Worm (Caenorhabditis elegans) whole organism, L2 larva: ENCODE measurements around the gene hlh-28.
A peak's percentile ranks its signal among the peaks of the same experiment; 100 is the strongest.
"Not testable (repeated sequence)": the region's sequence is repeated elsewhere in the genome, so short reads cannot be mapped to it uniquely, and the experiment has no call there.

Experiments
- C34F6.9 ChIP-seq: fragments of 150-350 bp; optimal IDR thresholded peaks from 2 replicates; lab custom pipeline; 2014; ENCODE audit warnings: missing biosample characterization, missing genetic modification characterization
- F13H6.1 ChIP-seq: sonication (generic microtip); optimal IDR thresholded peaks from 2 replicates; lab custom pipeline; 2016; ENCODE audit warnings: missing genetic modification characterization, missing compliant biosample characterization
- R02D3.7 ChIP-seq: fragments of 150-350 bp; optimal IDR thresholded peaks from 2 replicates; lab custom pipeline; 2014; ENCODE audit warnings: missing biosample characterization, missing genetic modification characterization
- Y55F3AM.14 ChIP-seq: fragments of 200-800 bp; sonication (Bioruptor generic); optimal IDR thresholded peaks from 2 replicates; lab custom pipeline; 2018; ENCODE audit warnings: mild to moderate bottlenecking, missing genetic modification characterization, missing compliant biosample characterization
- ZK546.5 ChIP-seq: sonication (generic microtip); optimal IDR thresholded peaks from 2 replicates; lab custom pipeline; 2017; ENCODE audit warnings: missing biosample characterization, missing genetic modification characterization
- alr-1 ChIP-seq: fragments of 150-350 bp; optimal IDR thresholded peaks from 2 replicates; lab custom pipeline; 2014; ENCODE audit warnings: missing biosample characterization, missing genetic modification characterization
- aly-2 ChIP-seq: fragments of 150-350 bp; optimal IDR thresholded peaks from 2 replicates; lab custom pipeline; 2014; ENCODE audit warnings: missing biosample characterization, missing genetic modification characterization
- ama-1 ChIP-seq: fragments of 150-350 bp; optimal IDR thresholded peaks from 2 replicates; lab custom pipeline; 2018; ENCODE audit warnings: inconsistent platforms
- blmp-1 ChIP-seq: sonication (generic microtip); optimal IDR thresholded peaks from 2 replicates; lab custom pipeline; 2017; ENCODE audit warnings: missing genetic modification characterization, mild to moderate bottlenecking, missing compliant biosample characterization, antibody characterized with exemption, moderate library complexity; ENCODE audit not compliant: insufficient read depth
- ceh-16 ChIP-seq: fragments of 150-350 bp; optimal IDR thresholded peaks from 2 replicates; lab custom pipeline; 2014; ENCODE audit warnings: missing biosample characterization, missing genetic modification characterization
- ceh-82 ChIP-seq: fragments of 150-350 bp; optimal IDR thresholded peaks from 2 replicates; lab custom pipeline; 2014; ENCODE audit warnings: missing biosample characterization, missing genetic modification characterization
- crh-2 ChIP-seq: sonication (generic microtip); optimal IDR thresholded peaks from 2 replicates; lab custom pipeline; 2017; ENCODE audit warnings: missing biosample characterization, missing genetic modification characterization
- dmd-4 ChIP-seq: sonication (generic microtip); optimal IDR thresholded peaks from 2 replicates; lab custom pipeline; 2017; ENCODE audit warnings: missing biosample characterization, missing genetic modification characterization
- egl-27 ChIP-seq: sonication (generic microtip); optimal IDR thresholded peaks from 3 replicates; lab custom pipeline; 2017; ENCODE audit warnings: missing biosample characterization, missing genetic modification reagents, missing genetic modification characterization
- elt-3 ChIP-seq: sonication (generic microtip); optimal IDR thresholded peaks from 2 replicates; lab custom pipeline; 2017; ENCODE audit warnings: missing biosample characterization, missing genetic modification characterization
- fos-1 ChIP-seq: fragments of 150-350 bp; optimal IDR thresholded peaks from 2 replicates; lab custom pipeline; 2014; ENCODE audit warnings: missing biosample characterization, missing genetic modification characterization
- gmeb-1 ChIP-seq: fragments of 150-350 bp; optimal IDR thresholded peaks from 2 replicates; lab custom pipeline; 2014; ENCODE audit warnings: missing biosample characterization, missing genetic modification characterization
- lin-11 ChIP-seq: fragments of 150-350 bp; sonication (generic microtip); optimal IDR thresholded peaks from 2 replicates; lab custom pipeline; 2014; ENCODE audit warnings: missing biosample characterization, missing genetic modification characterization, inconsistent platforms, mixed read lengths
- lin-13 ChIP-seq: fragments of 150-350 bp; optimal IDR thresholded peaks from 2 replicates; lab custom pipeline; 2014; ENCODE audit warnings: missing biosample characterization, missing genetic modification reagents, missing genetic modification characterization
- lin-39 ChIP-seq: fragments of 150-350 bp; optimal IDR thresholded peaks from 2 replicates; lab custom pipeline; 2014; ENCODE audit warnings: missing biosample characterization, missing genetic modification reagents, missing genetic modification characterization
- lsy-2 ChIP-seq, 2 experiments: fragments of 150-350 bp in 1 of 2; sonication (generic microtip) in 1 of 2; optimal IDR thresholded peaks; 2 replicates each; lab custom pipeline; 2014 to 2017; ENCODE audit warnings: missing biosample characterization in 2 of 2, missing genetic modification characterization in 2 of 2
- mab-5 ChIP-seq: fragments of 150-350 bp; optimal IDR thresholded peaks from 2 replicates; lab custom pipeline; 2014; ENCODE audit warnings: missing biosample characterization, missing genetic modification characterization
- mbf-1 ChIP-seq: sonication (generic microtip); optimal IDR thresholded peaks from 2 replicates; lab custom pipeline; 2017; ENCODE audit warnings: missing biosample characterization, missing genetic modification characterization
- nhr-11 ChIP-seq: fragments of 150-350 bp; optimal IDR thresholded peaks from 2 replicates; lab custom pipeline; 2014; ENCODE audit warnings: missing biosample characterization, missing genetic modification characterization
- nhr-129 ChIP-seq: fragments of 150-350 bp; optimal IDR thresholded peaks from 2 replicates; lab custom pipeline; 2014; ENCODE audit warnings: missing biosample characterization, missing genetic modification characterization
- nhr-21 ChIP-seq: fragments of 150-350 bp; optimal IDR thresholded peaks from 2 replicates; lab custom pipeline; 2014; ENCODE audit warnings: missing biosample characterization, missing genetic modification characterization
- nhr-23 ChIP-seq: fragments of 150-350 bp; optimal IDR thresholded peaks from 2 replicates; lab custom pipeline; 2014; ENCODE audit warnings: missing biosample characterization, missing genetic modification reagents, missing genetic modification characterization
- nhr-237 ChIP-seq: fragments of 150-350 bp; optimal IDR thresholded peaks from 2 replicates; lab custom pipeline; 2014; ENCODE audit warnings: missing biosample characterization, missing genetic modification characterization
- nhr-25 ChIP-seq: fragments of 150-350 bp; sonication (generic microtip); optimal IDR thresholded peaks from 3 replicates; lab custom pipeline; 2014; ENCODE audit warnings: missing biosample characterization, missing genetic modification characterization
- nhr-6 ChIP-seq: fragments of 150-350 bp; optimal IDR thresholded peaks from 2 replicates; lab custom pipeline; 2014; ENCODE audit warnings: missing biosample characterization, missing genetic modification characterization
- nhr-77 ChIP-seq: fragments of 150-350 bp; optimal IDR thresholded peaks from 2 replicates; lab custom pipeline; 2014; ENCODE audit warnings: missing biosample characterization, missing genetic modification characterization
- peb-1 ChIP-seq: fragments of 150-350 bp; optimal IDR thresholded peaks from 2 replicates; lab custom pipeline; 2014; ENCODE audit warnings: missing biosample characterization, missing genetic modification characterization
- sem-4 ChIP-seq: fragments of 150-350 bp; optimal IDR thresholded peaks from 2 replicates; lab custom pipeline; 2014; ENCODE audit warnings: missing biosample characterization, missing genetic modification reagents, missing genetic modification characterization
- skn-1 ChIP-seq: sonication (generic microtip); optimal IDR thresholded peaks from 2 replicates; lab custom pipeline; 2017; ENCODE audit warnings: missing biosample characterization, missing genetic modification characterization
- sma-3 ChIP-seq: sonication (generic microtip); optimal IDR thresholded peaks from 2 replicates; lab custom pipeline; 2016; ENCODE audit warnings: missing genetic modification reagents, missing genetic modification characterization, missing compliant biosample characterization
- sma-9 ChIP-seq, 2 experiments: fragments of 150-350 bp in 1 of 2; sonication (generic microtip) in 1 of 2; optimal IDR thresholded peaks; 2 replicates each; lab custom pipeline; 2014 to 2016; ENCODE audit warnings: missing genetic modification characterization in 2 of 2, mild to moderate bottlenecking in 1 of 2, missing biosample characterization in 1 of 2, missing compliant biosample characterization in 1 of 2, missing genetic modification reagents in 1 of 2, moderate library complexity in 1 of 2
- snpc-4 ChIP-seq: fragments of 150-350 bp; optimal IDR thresholded peaks from 2 replicates; lab custom pipeline; 2014; ENCODE audit warnings: missing biosample characterization, missing genetic modification characterization
- unc-55 ChIP-seq: fragments of 150-350 bp; sonication (generic microtip); optimal IDR thresholded peaks from 3 replicates; lab custom pipeline; 2014; ENCODE audit warnings: missing biosample characterization, missing genetic modification reagents, missing genetic modification characterization
- unc-62 ChIP-seq: fragments of 150-350 bp; optimal IDR thresholded peaks from 2 replicates; lab custom pipeline; 2014; ENCODE audit warnings: missing biosample characterization, missing genetic modification reagents, missing genetic modification characterization
- zag-1 ChIP-seq: fragments of 150-350 bp; optimal IDR thresholded peaks from 2 replicates; lab custom pipeline; 2014; ENCODE audit warnings: missing biosample characterization, missing genetic modification characterization
- ztf-1 ChIP-seq: fragments of 200-800 bp; sonication (Bioruptor generic); conservative IDR thresholded peaks from 2 replicates; pipeline ENCODE4 v1.3.6; 2022; ENCODE audit warnings: missing genetic modification characterization, missing compliant biosample characterization
- ztf-11 ChIP-seq: sonication (generic microtip); optimal IDR thresholded peaks from 2 replicates; lab custom pipeline; 2017; ENCODE audit warnings: missing biosample characterization, missing genetic modification characterization
- ztf-4 ChIP-seq: fragments of 150-350 bp; optimal IDR thresholded peaks from 2 replicates; lab custom pipeline; 2014; ENCODE audit warnings: missing biosample characterization, missing genetic modification characterization

Gene hlh-28

DNA sequence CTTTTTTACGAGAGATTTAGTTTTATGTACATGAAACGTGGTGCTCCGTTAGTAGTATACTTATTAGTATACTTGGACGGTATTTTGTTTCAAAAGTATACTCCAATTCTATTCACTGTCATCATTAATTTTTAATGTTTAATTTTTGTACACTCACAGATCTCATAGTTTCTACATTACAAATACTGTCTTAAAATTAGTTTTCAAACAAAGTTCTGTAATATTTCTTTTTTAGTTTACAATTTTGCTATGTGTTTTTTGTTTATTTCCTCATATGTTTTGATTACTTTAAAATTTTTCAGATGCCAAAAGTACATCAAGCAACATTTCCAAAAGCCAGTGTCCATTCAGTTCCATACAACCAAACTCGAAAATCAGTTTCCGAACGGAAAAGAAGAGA, at the start of gene hlh-28:
Gene hlh-28, plus strand, starts transcription at position 301 of the 400 bp plus-strand sequence.
- TF ChIP-seq ama-1; aly-2; ceh-16 (tag; lab: Kevin White, UChicago): not testable (repeated sequence)
- TF ChIP-seq, all 48 proteins: peak for 0; not testable (repeated sequence) for 48

DNA sequence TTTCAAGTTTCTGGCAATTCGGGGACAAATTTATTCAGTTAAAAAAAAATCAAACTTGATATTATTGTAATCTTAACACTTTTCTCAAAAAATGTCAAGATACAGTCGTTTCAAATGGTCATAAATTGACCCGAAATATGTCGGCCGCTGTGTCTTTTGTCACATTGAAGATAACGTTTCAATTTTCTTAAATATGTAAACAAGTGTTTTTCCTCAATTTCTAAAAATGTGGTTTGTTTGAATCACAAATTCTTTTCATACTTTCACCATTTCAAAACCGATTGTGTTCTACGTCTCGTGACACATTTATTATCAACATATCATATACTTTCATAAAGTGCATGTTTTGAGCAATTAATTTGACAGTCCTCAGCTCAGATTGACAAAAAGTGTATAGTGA, 48.6 kb upstream of the hlh-28 start:
- no peak for TF ChIP-seq peb-1
- peak; percentile 41 for TF ChIP-seq sma-9 (GFP tag; optimal IDR thresholded peaks at IDR 0.05; lab: Kevin White, UChicago)
- no peak for TF ChIP-seq sma-9 (tag; optimal IDR thresholded peaks at IDR 0.05; lab: Kevin White, UChicago)

- TF ChIP-seq sma-3 (GFP tag; lab: Kevin White, UChicago) (no peak), unc-62 (GFP tag; lab: Kevin White, UChicago) (no peak), R02D3.7 (no peak), lsy-2 (tag; optimal IDR thresholded peaks at IDR 0.05; lab: Kevin White, UChicago) (peak in 1 of 2 experiments; percentile 30), elt-3 (tag; lab: Kevin White, UChicago) (no peak), nhr-129 (tag; lab: Kevin White, UChicago) (no peak), blmp-1 (no peak), crh-2 (tag; lab: Kevin White, UChicago) (peak; percentile 55), ztf-1 (GFP tag; lab: Robert Waterston, UW) (no peak), nhr-6 (tag; lab: Kevin White, UChicago) (no peak), nhr-11 (no peak), ceh-16 (tag; lab: Kevin White, UChicago) (no peak), zag-1 (tag; lab: Kevin White, UChicago) (no peak), gmeb-1 (no peak), lin-13 (no peak), peb-1 (no peak), unc-55 (GFP tag; lab: Kevin White, UChicago) (no peak), ZK546.5 (tag; lab: Kevin White, UChicago) (no peak), skn-1 (tag; lab: Kevin White, UChicago) (no peak), sma-9 (GFP tag; optimal IDR thresholded peaks at IDR 0.05; lab: Kevin White, UChicago) (peak; percentile 73), sma-9 (tag; optimal IDR thresholded peaks at IDR 0.05; lab: Kevin White, UChicago) (no peak), nhr-23 (tag; lab: Kevin White, UChicago) (no peak), fos-1 (tag; lab: Kevin White, UChicago) (peak; percentile 35), F13H6.1 (peak; percentile 26), alr-1 (tag; lab: Kevin White, UChicago) (no peak), sem-4 (tag; lab: Kevin White, UChicago) (no peak), nhr-77 (tag; lab: Kevin White, UChicago) (no peak), ceh-82 (tag; lab: Kevin White, UChicago) (no peak), Y55F3AM.14 (no peak), egl-27 (tag; lab: Kevin White, UChicago) (no peak)
Observed at ce11 chrX:17504447-17504846, 46.4 kb upstream of the hlh-28 start.

DNA sequence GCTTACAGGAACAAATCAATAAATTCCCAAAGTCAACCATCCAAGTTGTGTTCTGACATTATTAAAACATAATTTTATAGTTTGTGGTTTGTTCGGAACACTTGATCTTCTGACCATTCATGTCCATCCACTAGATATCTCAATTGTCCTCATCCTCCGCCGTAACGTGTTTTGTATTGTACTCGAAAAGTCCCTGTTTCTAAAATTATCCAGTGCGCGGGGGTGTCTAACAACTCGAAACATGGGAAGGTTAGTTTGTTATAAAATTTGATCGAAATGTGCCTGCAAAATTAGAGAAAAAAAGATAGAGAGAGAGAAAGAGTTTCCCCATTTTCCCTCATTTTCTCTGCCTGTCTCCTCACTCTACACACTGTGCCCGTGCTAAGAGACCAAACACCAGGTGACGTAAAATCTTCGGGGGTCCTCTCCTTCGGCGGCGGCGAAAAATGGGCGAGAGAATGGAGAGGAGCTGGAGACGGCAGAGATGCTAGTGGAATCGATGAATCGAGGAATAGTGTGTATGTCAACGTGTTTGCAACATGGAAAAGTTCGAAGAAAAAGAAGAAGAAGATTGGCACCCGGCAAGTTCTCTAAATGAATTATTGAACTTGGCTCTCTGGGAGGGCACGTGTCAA, 45.2 kb upstream of the hlh-28 start:
- TF ChIP-seq ztf-1 (GFP tag; lab: Robert Waterston, UW) (no peak), Y55F3AM.14 (peak; percentile 86), nhr-25 (peak; percentile 59), skn-1 (tag; lab: Kevin White, UChicago) (no peak), nhr-11 (no peak), sma-3 (GFP tag; lab: Kevin White, UChicago) (peak; percentile 77), lin-39 (tag; lab: Kevin White, UChicago) (no peak), nhr-129 (tag; lab: Kevin White, UChicago) (peak; percentile 92), unc-55 (GFP tag; lab: Kevin White, UChicago) (peak; percentile 91), lin-11 (tag; lab: Kevin White, UChicago) (peak; percentile 33), peb-1 (no peak), ama-1 (no peak), nhr-6 (tag; lab: Kevin White, UChicago) (peak; percentile 78), alr-1 (tag; lab: Kevin White, UChicago) (no peak), egl-27 (tag; lab: Kevin White, UChicago) (peak; percentile 92), ceh-16 (tag; lab: Kevin White, UChicago) (peak; percentile 54), nhr-21 (tag; lab: Kevin White, UChicago) (peak; percentile 71), C34F6.9 (tag; lab: Kevin White, UChicago) (peak; percentile 77), mab-5 (peak; percentile 74), elt-3 (tag; lab: Kevin White, UChicago) (no peak), ceh-82 (tag; lab: Kevin White, UChicago) (no peak), fos-1 (tag; lab: Kevin White, UChicago) (peak; percentile 66), ZK546.5 (tag; lab: Kevin White, UChicago) (no peak), dmd-4 (no peak), ztf-11 (no peak), sem-4 (tag; lab: Kevin White, UChicago) (peak; percentile 93), mbf-1 (tag; lab: Kevin White, UChicago) (no peak), lin-13 (peak; percentile 66), snpc-4 (tag; lab: Kevin White, UChicago) (peak; percentile 29), ztf-4 (tag; lab: Kevin White, UChicago) (peak; percentile 54), F13H6.1 (peak; percentile 99), nhr-23 (tag; lab: Kevin White, UChicago) (no peak), nhr-237 (tag; lab: Kevin White, UChicago) (no peak), R02D3.7 (no peak)
